Worm (Caenorhabditis elegans) whole organism, midembryonic: Measurements from ENCODE around the gene noca-2.

Experiments
- T22C8.4 ChIP-seq: fragments of 200-800 bp; sonication (Bioruptor generic); IDR thresholded peaks from 2 replicates; pipeline ENCODE4 v1.3.6; 2022; ENCODE audit warnings: missing genetic modification characterization, missing compliant biosample characterization
- flt-1 ChIP-seq: fragments of 200-800 bp; sonication (Bioruptor generic); IDR thresholded peaks from 2 replicates; pipeline ENCODE4 v1.3.6; 2022; ENCODE audit warnings: missing genetic modification characterization, missing compliant biosample characterization
- ref-1 ChIP-seq: fragments of 200-800 bp; sonication (Bioruptor generic); conservative IDR thresholded peaks from 2 replicates; pipeline ENCODE4 v1.3.6; 2022; ENCODE audit warnings: missing genetic modification reagents, missing genetic modification characterization, missing compliant biosample characterization
- tab-1 ChIP-seq: fragments of 200-800 bp; sonication (Bioruptor generic); IDR thresholded peaks from 2 replicates; pipeline ENCODE4 v1.3.6; 2022; ENCODE audit warnings: missing genetic modification characterization, missing compliant biosample characterization

DNA sequence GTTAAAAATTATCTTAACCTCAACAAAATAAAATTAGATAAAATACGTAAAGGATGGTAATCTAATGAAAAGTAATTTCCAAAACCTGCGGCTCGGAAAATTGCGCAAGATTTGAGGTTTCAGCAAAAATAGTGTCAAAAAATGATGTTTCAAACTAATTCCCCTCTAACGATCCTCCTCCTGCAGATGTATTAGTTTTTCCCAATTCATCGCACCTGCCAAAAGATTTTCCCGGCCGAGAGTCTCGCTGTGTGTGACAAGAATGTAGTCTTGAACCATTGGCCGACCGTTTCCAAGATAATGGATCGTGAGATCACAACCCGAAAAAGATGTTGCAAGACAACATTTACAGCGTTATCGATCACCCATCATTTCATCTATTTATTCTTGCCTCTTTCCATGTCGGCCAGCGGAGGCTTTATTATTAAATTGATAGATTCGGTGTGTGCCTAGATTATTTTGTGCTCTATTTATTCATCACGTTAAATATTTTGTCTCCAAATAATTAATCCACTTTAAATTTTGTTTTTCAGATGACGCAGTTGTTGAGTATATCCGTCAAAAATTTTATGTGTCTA, 23.2 kb downstream of the noca-2 start, which contains the start of the genes C44C10.10 and C44C10.5:
- TF ChIP-seq T22C8.4 (GFP tag; lab: Robert Waterston, UW) = no peak
- no peak for TF ChIP-seq flt-1 (GFP tag; lab: Robert Waterston, UW)
- TF ChIP-seq ref-1 (GFP tag; lab: Robert Waterston, UW) = no peak
- TF ChIP-seq tab-1 (GFP tag; lab: Robert Waterston, UW) = no peak
